Fruit fly (Drosophila melanogaster) whole organism, embryonic: ENCODE results near the gene CG7011.

Source experiments
- CG11723 ChIP-seq: fragments of 200-800 bp; sonication (Bioruptor generic); optimal IDR thresholded peaks from 2 replicates; lab custom pipeline; 2017; ENCODE audit warnings: missing biosample characterization, mild to moderate bottlenecking, missing genetic modification characterization
- CG12104 ChIP-seq: fragments of 200-800 bp; sonication (Bioruptor generic); optimal IDR thresholded peaks from 3 replicates; lab custom pipeline; 2016; ENCODE audit warnings: missing biosample characterization, missing genetic modification characterization
- CG12236 ChIP-seq: fragments of 200-800 bp; sonication (Bioruptor generic); optimal IDR thresholded peaks from 2 replicates; lab custom pipeline; 2016; ENCODE audit warnings: missing biosample characterization, missing genetic modification characterization
- CG13424 ChIP-seq: fragments of 200-800 bp; sonication (Bioruptor generic); optimal IDR thresholded peaks from 2 replicates; lab custom pipeline; 2019; ENCODE audit warnings: missing biosample characterization, mild to moderate bottlenecking, missing genetic modification characterization, moderate library complexity
- HHEX ChIP-seq: fragments of 200-800 bp; sonication (Bioruptor generic); optimal IDR thresholded peaks from 3 replicates; lab custom pipeline; 2017; ENCODE audit warnings: missing biosample characterization, mild to moderate bottlenecking, missing genetic modification characterization, missing genetic modification reagents
- Scr ChIP-seq: fragments of 200-800 bp; sonication (Bioruptor generic); IDR thresholded peaks from 2 replicates; pipeline ENCODE4 v1.3.6; 2022; ENCODE audit warnings: missing biosample characterization, missing genetic modification characterization; ENCODE audit not compliant: partially characterized antibody
- Sox100B ChIP-seq: fragments of 200-800 bp; sonication (Bioruptor generic); optimal IDR thresholded peaks from 3 replicates; lab custom pipeline; 2018; ENCODE audit warnings: missing biosample characterization, mild to moderate bottlenecking, missing genetic modification characterization
- aop ChIP-seq: fragments of 200-800 bp; sonication (Bioruptor generic); IDR thresholded peaks from 2 replicates; pipeline ENCODE4 v1.3.6; 2022; ENCODE audit warnings: missing biosample characterization, missing genetic modification characterization
- chif ChIP-seq, 2 experiments: fragments of 200-800 bp; sonication (Bioruptor generic); optimal IDR thresholded peaks; 3 replicates each; lab custom pipeline; 2016; ENCODE audit warnings: missing biosample characterization in 2 of 2, missing genetic modification characterization in 2 of 2
- cwo ChIP-seq: fragments of 200-800 bp; sonication (Bioruptor generic); optimal IDR thresholded peaks from 3 replicates; lab custom pipeline; 2017; ENCODE audit warnings: missing biosample characterization, missing genetic modification characterization, mild to moderate bottlenecking, moderate library complexity, missing genetic modification reagents
- grau ChIP-seq: fragments of 200-800 bp; optimal IDR thresholded peaks from 3 replicates; lab custom pipeline; 2019; ENCODE audit warnings: missing biosample characterization, mild to moderate bottlenecking, missing genetic modification characterization, moderate library complexity
- pho ChIP-seq: fragments of 200-800 bp; sonication (Bioruptor generic); optimal IDR thresholded peaks from 2 replicates; lab custom pipeline; 2016; ENCODE audit warnings: missing biosample characterization, missing genetic modification characterization
- slp2 ChIP-seq: fragments of 200-800 bp; sonication (Bioruptor generic); optimal IDR thresholded peaks from 2 replicates; lab custom pipeline; 2016; ENCODE audit warnings: missing biosample characterization, missing genetic modification characterization

dm6 chr3L:15125077-15125652 is 38.3 kb downstream of the CG7011 start, which contains the start of gene CG16959:
- TF ChIP-seq grau (tag; lab: Kevin White, UChicago) (no peak), chif (GFP tag; optimal IDR thresholded peaks at IDR 0.05; lab: Kevin White, UChicago) (no peak), CG12236 (GFP tag; lab: Kevin White, UChicago) (no peak), HHEX (GFP tag; lab: Kevin White, UChicago) (no peak), pho (GFP tag; lab: Kevin White, UChicago) (no peak), CG13424 (no peak), cwo (GFP tag; lab: Kevin White, UChicago) (no peak), CG12104 (no peak), Sox100B (no peak), Scr (no peak), aop (GFP tag; lab: Robert Waterston, UW) (no peak), CG11723 (GFP tag; lab: Kevin White, UChicago) (no peak), slp2 (GFP tag; lab: Kevin White, UChicago) (no peak)
